Fruit fly (Drosophila melanogaster) whole organism, embryonic: ENCODE measurements around the gene mRpL3.

ENCODE experiments used
- Blimp-1 ChIP-seq: fragments of 200-800 bp; sonication (Bioruptor generic); optimal IDR thresholded peaks from 3 replicates; lab custom pipeline; 2018; ENCODE audit warnings: missing biosample characterization, missing genetic modification characterization, mild to moderate bottlenecking, moderate library complexity, missing genetic modification reagents
- CG10431 ChIP-seq: fragments of 200-800 bp; sonication (Bioruptor generic); optimal IDR thresholded peaks from 3 replicates; lab custom pipeline; 2018; ENCODE audit warnings: missing biosample characterization, mild to moderate bottlenecking, missing genetic modification characterization
- CG11398 ChIP-seq: fragments of 200-800 bp; sonication (Bioruptor generic); optimal IDR thresholded peaks from 2 replicates; lab custom pipeline; 2016; ENCODE audit warnings: missing biosample characterization, missing genetic modification characterization
- CG11696 ChIP-seq: fragments of 200-800 bp; sonication (Bioruptor generic); IDR thresholded peaks from 2 replicates; pipeline ENCODE4 v1.3.6; 2022; ENCODE audit warnings: missing biosample characterization, missing genetic modification characterization
- CG12299 ChIP-seq: fragments of 200-800 bp; sonication (Bioruptor generic); optimal IDR thresholded peaks from 2 replicates; lab custom pipeline; 2018; ENCODE audit warnings: missing biosample characterization, mild to moderate bottlenecking, missing genetic modification characterization
- CG12744 ChIP-seq: fragments of 200-800 bp; sonication (Bioruptor generic); optimal IDR thresholded peaks from 2 replicates; lab custom pipeline; 2016; ENCODE audit warnings: missing biosample characterization, missing genetic modification characterization
- CG13296 ChIP-seq: fragments of 200-800 bp; sonication (Bioruptor generic); optimal IDR thresholded peaks from 3 replicates; lab custom pipeline; 2018; ENCODE audit warnings: missing biosample characterization, mild to moderate bottlenecking, missing genetic modification characterization
- CG14014 ChIP-seq: fragments of 200-800 bp; sonication (Bioruptor generic); IDR thresholded peaks from 2 replicates; pipeline ENCODE4 v1.3.6; 2022; ENCODE audit warnings: missing biosample characterization, missing genetic modification characterization
- CG14441 ChIP-seq: fragments of 200-800 bp; sonication (Bioruptor generic); IDR thresholded peaks from 2 replicates; pipeline ENCODE4 v1.3.6; 2022; ENCODE audit warnings: missing biosample characterization, missing genetic modification characterization
- CG14710 ChIP-seq: fragments of 200-800 bp; sonication (Bioruptor generic); optimal IDR thresholded peaks from 3 replicates; lab custom pipeline; 2019; ENCODE audit warnings: missing biosample characterization, mild to moderate bottlenecking, missing genetic modification characterization, moderate library complexity
- CG15514 ChIP-seq: fragments of 200-800 bp; sonication (Bioruptor generic); optimal IDR thresholded peaks from 3 replicates; lab custom pipeline; 2017; ENCODE audit warnings: missing biosample characterization, missing genetic modification characterization, mild to moderate bottlenecking, moderate library complexity, missing genetic modification reagents
- CG15601 ChIP-seq: fragments of 200-800 bp; sonication (Bioruptor generic); optimal IDR thresholded peaks from 3 replicates; lab custom pipeline; 2019; ENCODE audit warnings: missing biosample characterization, mild to moderate bottlenecking, missing genetic modification characterization, moderate library complexity
- CG16779 ChIP-seq: fragments of 200-800 bp; sonication (Bioruptor generic); IDR thresholded peaks from 2 replicates; pipeline ENCODE4 v1.3.6; 2022; ENCODE audit warnings: missing biosample characterization, missing genetic modification characterization
- CG16815 ChIP-seq: fragments of 200-800 bp; sonication (Bioruptor generic); optimal IDR thresholded peaks from 3 replicates; lab custom pipeline; 2017; ENCODE audit warnings: missing biosample characterization, mild to moderate bottlenecking, missing genetic modification characterization
- CG31224 ChIP-seq: fragments of 200-800 bp; sonication (Bioruptor generic); IDR thresholded peaks from 2 replicates; pipeline ENCODE4 v1.3.6; 2022; ENCODE audit warnings: missing biosample characterization, missing genetic modification characterization
- CG3407 ChIP-seq: fragments of 200-800 bp; sonication (Bioruptor generic); optimal IDR thresholded peaks from 2 replicates; lab custom pipeline; 2018; ENCODE audit warnings: missing biosample characterization, mild to moderate bottlenecking, missing genetic modification characterization
- CG4282 ChIP-seq: fragments of 200-800 bp; sonication (Bioruptor generic); optimal IDR thresholded peaks from 2 replicates; lab custom pipeline; 2016; ENCODE audit warnings: missing biosample characterization, missing genetic modification characterization
- CG8765 ChIP-seq: fragments of 200-800 bp; sonication (Bioruptor generic); IDR thresholded peaks from 2 replicates; pipeline ENCODE4 v1.3.6; 2022; ENCODE audit warnings: missing biosample characterization, missing genetic modification characterization
- CG9727 ChIP-seq: fragments of 200-800 bp; sonication (Bioruptor generic); optimal IDR thresholded peaks from 3 replicates; lab custom pipeline; 2017; ENCODE audit warnings: missing biosample characterization, mild to moderate bottlenecking, missing genetic modification characterization
- CG9797 ChIP-seq: fragments of 200-800 bp; sonication (Bioruptor generic); optimal IDR thresholded peaks from 3 replicates; lab custom pipeline; 2018; ENCODE audit warnings: missing biosample characterization, mild to moderate bottlenecking, missing genetic modification characterization
- CTCF ChIP-seq: fragments of 200-800 bp; sonication (Bioruptor generic); optimal IDR thresholded peaks from 2 replicates; lab custom pipeline; 2017; ENCODE audit warnings: missing biosample characterization, mild to moderate bottlenecking, missing genetic modification characterization, moderate library complexity
- CoRest ChIP-seq: fragments of 200-800 bp; sonication (Bioruptor generic); optimal IDR thresholded peaks from 3 replicates; lab custom pipeline; 2018; ENCODE audit warnings: missing biosample characterization, mild to moderate bottlenecking, missing genetic modification characterization, moderate library complexity
- Lim3 ChIP-seq: fragments of 200-800 bp; sonication (Bioruptor generic); IDR thresholded peaks from 2 replicates; pipeline ENCODE4 v1.3.6; 2022; ENCODE audit warnings: missing biosample characterization, missing genetic modification characterization
- MBD-R2 ChIP-seq: fragments of 200-800 bp; sonication (Bioruptor generic); IDR thresholded peaks from 2 replicates; pipeline ENCODE4 v1.3.6; 2022; ENCODE audit warnings: missing biosample characterization, missing genetic modification characterization
- Meics ChIP-seq: fragments of 200-800 bp; sonication (Bioruptor generic); optimal IDR thresholded peaks from 2 replicates; lab custom pipeline; 2017; ENCODE audit warnings: missing biosample characterization, mild to moderate bottlenecking, missing genetic modification characterization
- Scr ChIP-seq: fragments of 200-800 bp; sonication (Bioruptor generic); IDR thresholded peaks from 2 replicates; pipeline ENCODE4 v1.3.6; 2022; ENCODE audit warnings: missing biosample characterization, missing genetic modification characterization; ENCODE audit not compliant: partially characterized antibody
- Usf ChIP-seq: fragments of 200-800 bp; sonication (Bioruptor generic); optimal IDR thresholded peaks from 2 replicates; lab custom pipeline; 2017; ENCODE audit warnings: missing genotype, missing biosample characterization, missing genetic modification characterization
- YL-1 ChIP-seq: fragments of 200-800 bp; sonication (Bioruptor generic); optimal IDR thresholded peaks from 3 replicates; lab custom pipeline; 2017; ENCODE audit warnings: missing biosample characterization, mild to moderate bottlenecking, missing genetic modification characterization
- ac ChIP-seq: fragments of 200-800 bp; sonication (Bioruptor generic); optimal IDR thresholded peaks from 3 replicates; lab custom pipeline; 2017; ENCODE audit warnings: missing biosample characterization, mild to moderate bottlenecking, missing genetic modification characterization
- al ChIP-seq: fragments of 200-800 bp; sonication (Bioruptor generic); IDR thresholded peaks from 2 replicates; pipeline ENCODE4 v1.3.6; 2022; ENCODE audit warnings: missing biosample characterization, missing genetic modification characterization
- cas ChIP-seq: fragments of 200-800 bp; sonication (Bioruptor generic); IDR thresholded peaks from 2 replicates; pipeline ENCODE4 v1.3.6; 2022; ENCODE audit warnings: missing biosample characterization, missing genetic modification characterization
- cato ChIP-seq: fragments of 200-800 bp; sonication (Bioruptor generic); optimal IDR thresholded peaks from 2 replicates; lab custom pipeline; 2016; ENCODE audit warnings: missing biosample characterization, missing genetic modification characterization, borderline replicate concordance
- chn ChIP-seq: fragments of 200-800 bp; sonication (Bioruptor generic); optimal IDR thresholded peaks from 2 replicates; lab custom pipeline; 2016; ENCODE audit warnings: missing biosample characterization, missing genetic modification characterization
- ci ChIP-seq: fragments of 200-800 bp; sonication (Bioruptor generic); IDR thresholded peaks from 3 replicates; pipeline ENCODE4 v1.3.6; 2022; ENCODE audit warnings: missing biosample characterization, missing genetic modification characterization
- dati ChIP-seq: fragments of 200-800 bp; sonication (Bioruptor generic); IDR thresholded peaks from 2 replicates; pipeline ENCODE4 v1.3.6; 2022; ENCODE audit warnings: missing biosample characterization, missing genetic modification characterization
- ewg ChIP-seq: fragments of 200-800 bp; sonication (Bioruptor generic); optimal IDR thresholded peaks from 3 replicates; lab custom pipeline; 2017; ENCODE audit warnings: mild to moderate bottlenecking, missing biosample characterization, missing genetic modification reagents, missing genetic modification characterization
- gce ChIP-seq: fragments of 200-800 bp; sonication (Bioruptor generic); IDR thresholded peaks from 3 replicates; pipeline ENCODE4 v1.3.6; 2022; ENCODE audit warnings: missing biosample characterization, missing genetic modification characterization
- jing ChIP-seq: fragments of 200-800 bp; sonication (Bioruptor generic); optimal IDR thresholded peaks from 2 replicates; lab custom pipeline; 2018; ENCODE audit warnings: missing biosample characterization, mild to moderate bottlenecking, missing genetic modification characterization
- org-1 ChIP-seq: fragments of 200-800 bp; sonication (Bioruptor generic); optimal IDR thresholded peaks from 2 replicates; lab custom pipeline; 2017; ENCODE audit warnings: missing biosample characterization, missing genetic modification characterization
- peb ChIP-seq: fragments of 200-800 bp; sonication (Bioruptor generic); IDR thresholded peaks from 2 replicates; pipeline ENCODE4 v1.3.6; 2022; ENCODE audit warnings: missing biosample characterization, missing genetic modification characterization
- psq ChIP-seq: fragments of 200-800 bp; sonication (Bioruptor generic); optimal IDR thresholded peaks from 2 replicates; lab custom pipeline; 2017; ENCODE audit warnings: missing biosample characterization, missing genetic modification characterization
- pum ChIP-seq: fragments of 200-800 bp; sonication (Bioruptor generic); optimal IDR thresholded peaks from 2 replicates; lab custom pipeline; 2016; ENCODE audit warnings: missing biosample characterization, missing genetic modification characterization
- repo ChIP-seq: fragments of 200-800 bp; sonication (Bioruptor generic); optimal IDR thresholded peaks from 2 replicates; lab custom pipeline; 2016; ENCODE audit warnings: missing biosample characterization, missing genetic modification characterization
- row ChIP-seq: fragments of 200-800 bp; sonication (Bioruptor generic); IDR thresholded peaks from 3 replicates; pipeline ENCODE4 v1.3.6; 2022; ENCODE audit warnings: missing biosample characterization, missing genetic modification characterization
- seq ChIP-seq: fragments of 200-800 bp; sonication (Bioruptor generic); IDR thresholded peaks from 2 replicates; pipeline ENCODE4 v1.3.6; 2022; ENCODE audit warnings: missing biosample characterization, missing genetic modification characterization
- sima ChIP-seq: fragments of 200-800 bp; sonication (Bioruptor generic); optimal IDR thresholded peaks from 2 replicates; lab custom pipeline; 2016; ENCODE audit warnings: missing biosample characterization, missing genetic modification characterization
- trh ChIP-seq: fragments of 200-800 bp; sonication (Bioruptor generic); optimal IDR thresholded peaks from 2 replicates; lab custom pipeline; 2016; ENCODE audit warnings: missing biosample characterization, missing genetic modification characterization
- tup ChIP-seq: fragments of 200-800 bp; sonication (Bioruptor generic); optimal IDR thresholded peaks from 2 replicates; lab custom pipeline; 2016; ENCODE audit warnings: missing biosample characterization, mild to moderate bottlenecking, missing genetic modification characterization, moderate library complexity
- yki ChIP-seq: fragments of >200 bp; optimal IDR thresholded peaks from 3 replicates; lab custom pipeline; 2018
- zen2 ChIP-seq: fragments of 200-800 bp; sonication (Bioruptor generic); IDR thresholded peaks from 3 replicates; pipeline ENCODE4 v1.3.6; 2022; ENCODE audit warnings: missing biosample characterization, missing genetic modification characterization; ENCODE audit not compliant: partially characterized antibody

The mRpL3 gene

DNA sequence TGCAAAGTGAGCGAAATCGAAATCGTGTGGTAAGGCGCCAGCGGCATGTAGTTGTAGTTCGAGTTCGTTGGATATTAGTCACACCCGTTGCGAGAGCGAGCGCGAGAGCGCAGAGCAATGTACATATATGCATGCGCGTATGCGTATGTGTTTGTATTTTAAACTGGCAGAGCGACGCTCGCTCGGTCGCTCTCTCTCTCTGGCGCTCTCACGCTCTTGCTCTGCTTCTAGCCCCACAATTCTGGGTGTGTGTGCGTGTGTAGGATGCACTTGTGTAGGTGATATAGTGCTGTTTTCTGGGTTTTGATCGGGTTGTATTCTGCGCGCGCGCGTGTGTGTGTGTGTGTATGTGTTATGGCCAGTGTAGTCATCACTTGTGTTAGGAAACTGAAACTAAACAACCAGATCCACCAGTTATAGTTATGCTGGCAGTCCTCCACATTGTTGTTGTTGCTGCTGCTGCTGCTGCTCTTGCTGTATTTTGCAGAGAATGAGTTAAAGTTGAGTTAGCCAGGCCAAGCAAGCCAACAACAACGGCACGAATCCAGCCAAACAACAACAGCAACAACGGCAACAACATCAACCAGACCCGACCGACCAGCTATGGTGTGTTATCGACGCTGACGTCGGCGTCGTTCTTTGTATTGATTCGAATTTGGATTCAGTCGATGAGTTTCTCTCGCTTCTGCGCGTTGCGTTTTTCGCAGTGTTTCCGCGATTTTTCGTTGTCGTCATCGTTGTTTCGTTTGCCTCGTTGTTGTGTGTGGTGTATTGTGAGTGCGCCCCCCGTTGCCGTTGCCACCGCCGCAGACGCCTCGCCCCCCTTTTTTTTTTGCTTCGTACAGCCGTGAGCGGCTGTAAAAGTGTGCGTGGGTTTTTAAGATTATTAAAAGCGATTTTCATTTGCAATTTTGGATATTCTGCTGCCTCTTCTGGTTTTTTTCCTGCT lies 50.9 kb downstream of the mRpL3 start (continued):
- TF ChIP-seq tup (GFP tag; lab: Kevin White, UChicago) = no peak
- TF ChIP-seq CG10431 = peak; percentile 76
- TF ChIP-seq CG11398 = no peak
- no peak for TF ChIP-seq CG16779
- TF ChIP-seq CG14710 (tag; lab: Kevin White, UChicago) = peak; percentile 10
- TF ChIP-seq trh = no peak
- no peak for TF ChIP-seq jing (GFP tag; lab: Kevin White, UChicago)
- no peak for TF ChIP-seq CG13296 (GFP tag; lab: Kevin White, UChicago)
- TF ChIP-seq CG11696 (GFP tag; lab: Robert Waterston, UW) = no peak
- no peak for TF ChIP-seq peb (GFP tag; lab: Robert Waterston, UW)
- no peak for TF ChIP-seq Meics (GFP tag; lab: Kevin White, UChicago)
- no peak for TF ChIP-seq CG14441
- peak; percentile 45; the same call in 2 of the 3 replicates for TF ChIP-seq zen2 (GFP tag; lab: Robert Waterston, UW)
- no peak for TF ChIP-seq CoRest (tag; lab: Kevin White, UChicago)
- no peak for TF ChIP-seq ac (GFP tag; lab: Kevin White, UChicago)
- TF ChIP-seq Blimp-1 (GFP tag; lab: Kevin White, UChicago) = no peak
- TF ChIP-seq Lim3 (GFP tag; lab: Robert Waterston, UW) = no peak
- no peak for TF ChIP-seq CG16815 (GFP tag; lab: Kevin White, UChicago)
- TF ChIP-seq CG15601 (tag; lab: Kevin White, UChicago) = no peak
- no peak for TF ChIP-seq CG12744 (GFP tag; lab: Kevin White, UChicago)
- peak; percentile 11 for TF ChIP-seq ewg (GFP tag; lab: Kevin White, UChicago)
- no peak; the same call in 1 of the 2 replicates for TF ChIP-seq seq (GFP tag; lab: Robert Waterston, UW)
- no peak for TF ChIP-seq CTCF (GFP tag; lab: Kevin White, UChicago)
- no peak for TF ChIP-seq pum (GFP tag; lab: Kevin White, UChicago)
- no peak for TF ChIP-seq MBD-R2 (GFP tag; lab: Robert Waterston, UW)
- no peak for TF ChIP-seq repo (GFP tag; lab: Kevin White, UChicago)
- no peak for TF ChIP-seq CG3407 (GFP tag; lab: Kevin White, UChicago)
- TF ChIP-seq sima (GFP tag; lab: Kevin White, UChicago) = no peak
- no peak for TF ChIP-seq chn (GFP tag; lab: Kevin White, UChicago)
- no peak for TF ChIP-seq al (GFP tag; lab: Robert Waterston, UW)
- no peak for TF ChIP-seq CG9797 (GFP tag; lab: Kevin White, UChicago)
- no peak for TF ChIP-seq cato (GFP tag; lab: Kevin White, UChicago)
- TF ChIP-seq CG15514 (GFP tag; lab: Kevin White, UChicago) = peak; percentile 30
- TF ChIP-seq gce (GFP tag; lab: Robert Waterston, UW) = no peak
- no peak for TF ChIP-seq dati (GFP tag; lab: Robert Waterston, UW)
- no peak for TF ChIP-seq org-1
- TF ChIP-seq CG8765 (GFP tag; lab: Robert Waterston, UW) = 0 out of 2 replicates have a peak, but pooled peaks have one; percentile 26
- no peak for TF ChIP-seq cas (GFP tag; lab: Robert Waterston, UW)
- TF ChIP-seq row (GFP tag; lab: Robert Waterston, UW) = no peak
- TF ChIP-seq yki (lab: Kevin White, UChicago) = peak; percentile 98
- TF ChIP-seq ci (GFP tag; lab: Robert Waterston, UW) = no peak; the same call in 2 of the 3 replicates
- no peak for TF ChIP-seq CG9727 (GFP tag; lab: Kevin White, UChicago)
- peak; percentile 23; the same call in 1 of the 2 replicates for TF ChIP-seq Scr
- no peak for TF ChIP-seq CG12299 (tag; lab: Kevin White, UChicago)
- TF ChIP-seq CG14014 = peak; percentile 18; the same call in 1 of the 2 replicates
- no peak for TF ChIP-seq Usf (GFP tag; lab: Kevin White, UChicago)
- no peak for TF ChIP-seq CG31224 (GFP tag; lab: Robert Waterston, UW)
- TF ChIP-seq YL-1 = no peak
- TF ChIP-seq CG4282 (GFP tag; lab: Kevin White, UChicago) = no peak
- no peak for TF ChIP-seq psq
